Fruit fly (Drosophila melanogaster) whole organism, pupa: ENCODE results near the gene CG4565.

ENCODE experiments used
- CG10348 ChIP-seq: fragments of 200-800 bp; sonication (Bioruptor generic); IDR thresholded peaks from 2 replicates; pipeline ENCODE4 v1.3.6; 2022; ENCODE audit warnings: missing biosample characterization, missing genetic modification characterization
- CG12605 ChIP-seq: fragments of 200-800 bp; sonication (Bioruptor generic); IDR thresholded peaks from 2 replicates; pipeline ENCODE4 v1.3.6; 2022; ENCODE audit warnings: missing biosample characterization, missing genetic modification characterization
- CG13204 ChIP-seq: fragments of 200-800 bp; sonication (Bioruptor generic); optimal IDR thresholded peaks from 2 replicates; lab custom pipeline; 2018; ENCODE audit warnings: missing biosample characterization, mild to moderate bottlenecking, missing genetic modification characterization, moderate library complexity
- CG14655 ChIP-seq: fragments of 200-800 bp; sonication (Bioruptor generic); optimal IDR thresholded peaks from 3 replicates; lab custom pipeline; 2017; ENCODE audit warnings: mild to moderate bottlenecking, missing biosample characterization, missing genetic modification reagents, missing genetic modification characterization
- CG15710 ChIP-seq: fragments of 200-800 bp; sonication (Bioruptor generic); optimal IDR thresholded peaks from 2 replicates; lab custom pipeline; 2018; ENCODE audit warnings: missing biosample characterization, mild to moderate bottlenecking, missing genetic modification characterization, moderate library complexity
- CG17806 ChIP-seq: fragments of 200-800 bp; sonication (Bioruptor generic); optimal IDR thresholded peaks from 2 replicates; lab custom pipeline; 2018; ENCODE audit warnings: missing biosample characterization, mild to moderate bottlenecking, missing genetic modification characterization, moderate library complexity
- CG32121 ChIP-seq: fragments of 200-800 bp; sonication (Bioruptor generic); IDR thresholded peaks from 2 replicates; pipeline ENCODE4 v1.3.6; 2022; ENCODE audit warnings: missing biosample characterization, missing genetic modification characterization
- CG34367 ChIP-seq: fragments of 200-800 bp; sonication (Bioruptor generic); optimal IDR thresholded peaks from 2 replicates; lab custom pipeline; 2018; ENCODE audit warnings: missing biosample characterization, mild to moderate bottlenecking, missing genetic modification characterization
- CG4496 ChIP-seq: fragments of 200-800 bp; sonication (Bioruptor generic); IDR thresholded peaks from 3 replicates; pipeline ENCODE4 v1.3.6; 2022; ENCODE audit warnings: missing biosample characterization, missing genetic modification characterization
- CG8159 ChIP-seq: fragments of 200-800 bp; sonication (Bioruptor generic); optimal IDR thresholded peaks from 3 replicates; lab custom pipeline; 2018; ENCODE audit warnings: missing biosample characterization, mild to moderate bottlenecking, missing genetic modification characterization, moderate library complexity
- CG8301 ChIP-seq: fragments of 200-800 bp; sonication (Bioruptor generic); optimal IDR thresholded peaks from 2 replicates; lab custom pipeline; 2018; ENCODE audit warnings: missing biosample characterization, mild to moderate bottlenecking, missing genetic modification characterization
- CG9948 ChIP-seq: fragments of 200-800 bp; sonication (Bioruptor generic); optimal IDR thresholded peaks from 2 replicates; lab custom pipeline; 2018; ENCODE audit warnings: missing biosample characterization, mild to moderate bottlenecking, missing genetic modification characterization, moderate library complexity
- D1 ChIP-seq: fragments of 200-800 bp; sonication (Bioruptor generic); optimal IDR thresholded peaks from 2 replicates; lab custom pipeline; 2018; ENCODE audit warnings: missing biosample characterization, mild to moderate bottlenecking, missing genetic modification characterization, moderate library complexity
- EcR ChIP-seq: fragments of 200-800 bp; sonication (Bioruptor generic); optimal IDR thresholded peaks from 3 replicates; lab custom pipeline; 2019; ENCODE audit warnings: missing biosample characterization, missing genetic modification characterization, mild to moderate bottlenecking, moderate library complexity, missing genetic modification reagents
- Ets98B ChIP-seq: fragments of 200-800 bp; sonication (Bioruptor generic); IDR thresholded peaks from 2 replicates; pipeline ENCODE4 v1.3.6; 2022; ENCODE audit warnings: missing biosample characterization, missing genetic modification characterization
- Pif1A ChIP-seq: fragments of 200-800 bp; sonication (Bioruptor generic); optimal IDR thresholded peaks from 3 replicates; lab custom pipeline; 2016; ENCODE audit warnings: missing biosample characterization, missing genetic modification characterization
- Pif1B ChIP-seq: fragments of 200-800 bp; sonication (Bioruptor generic); optimal IDR thresholded peaks from 3 replicates; lab custom pipeline; 2016; ENCODE audit warnings: missing biosample characterization, missing genetic modification characterization
- Snoo ChIP-seq: fragments of 200-800 bp; sonication (Bioruptor generic); optimal IDR thresholded peaks from 3 replicates; lab custom pipeline; 2017; ENCODE audit warnings: missing biosample characterization, mild to moderate bottlenecking, missing genetic modification characterization, inconsistent platforms
- fd96Ca ChIP-seq: fragments of 200-800 bp; sonication (Bioruptor generic); IDR thresholded peaks from 3 replicates; pipeline ENCODE4 v1.3.6; 2022; ENCODE audit warnings: missing biosample characterization, missing genetic modification characterization
- gl ChIP-seq: fragments of 200-800 bp; sonication (Bioruptor generic); optimal IDR thresholded peaks from 2 replicates; lab custom pipeline; 2018; ENCODE audit warnings: missing biosample characterization, mild to moderate bottlenecking, missing genetic modification characterization
- rn ChIP-seq: fragments of 200-800 bp; sonication (Bioruptor generic); IDR thresholded peaks from 2 replicates; pipeline ENCODE4 v1.3.6; 2022; ENCODE audit warnings: missing biosample characterization, missing genetic modification characterization

Gene CG4565

DNA sequence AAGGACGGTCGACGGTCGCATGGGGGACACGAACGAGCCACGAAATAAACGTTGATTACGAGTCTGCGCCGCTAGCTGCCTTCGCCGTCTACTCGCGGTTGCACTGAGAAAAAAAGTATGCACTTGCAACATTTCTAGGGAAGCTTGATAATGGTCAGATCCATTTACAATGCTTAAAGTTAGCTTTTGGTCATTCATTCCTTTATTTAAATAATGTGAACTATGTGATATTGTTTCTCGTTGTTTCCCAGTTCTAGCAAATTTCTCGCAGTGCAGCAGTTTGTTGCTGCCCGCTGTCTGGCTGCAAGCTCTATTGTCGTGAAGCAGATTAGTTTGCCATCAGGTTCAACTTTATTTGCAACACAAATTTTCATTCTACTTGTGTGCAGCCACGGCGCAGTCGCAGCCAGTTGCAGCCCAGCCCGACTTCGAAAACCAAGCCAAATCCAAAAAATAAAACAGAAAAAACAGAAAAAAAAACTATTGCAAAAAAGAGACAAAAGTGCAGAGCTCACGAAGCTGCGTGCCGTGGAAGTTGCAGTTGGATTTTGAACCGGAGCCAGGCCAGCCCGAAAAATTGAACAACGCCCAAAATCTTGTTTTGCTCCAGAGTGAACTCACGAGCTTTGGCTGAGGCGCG lies 19.9 kb upstream of the CG4565 start:
- peak; percentile 91 for TF ChIP-seq gl (tag; lab: Kevin White, UChicago)
- peak; percentile 62 for TF ChIP-seq CG34367 (tag; lab: Kevin White, UChicago)
- TF ChIP-seq CG10348 (GFP tag; lab: Robert Waterston, UW) = peak; percentile 38; the same call in 1 of the 2 replicates
- peak; percentile 92 for TF ChIP-seq Pif1A (GFP tag; lab: Kevin White, UChicago)
- TF ChIP-seq CG15710 (tag; lab: Kevin White, UChicago) = peak; percentile 73
- peak; percentile 72 for TF ChIP-seq D1 (tag; lab: Kevin White, UChicago)
- TF ChIP-seq CG17806 = peak; percentile 94
- peak; percentile 77 for TF ChIP-seq CG12605
- TF ChIP-seq Pif1B (GFP tag; lab: Kevin White, UChicago) = peak; percentile 88
- TF ChIP-seq CG13204 (GFP tag; lab: Kevin White, UChicago) = peak; percentile 37
- peak; percentile 96 for TF ChIP-seq CG4496
- TF ChIP-seq rn (GFP tag; lab: Robert Waterston, UW) = peak; percentile 79
- peak; percentile 90 for TF ChIP-seq Ets98B
- peak; percentile 96 for TF ChIP-seq CG14655 (GFP tag; lab: Kevin White, UChicago)
- peak; percentile 93 for TF ChIP-seq CG32121 (GFP tag; lab: Robert Waterston, UW)
- no peak for TF ChIP-seq EcR (GFP tag; lab: Kevin White, UChicago)
- peak; percentile 27 for TF ChIP-seq Snoo (tag; lab: Kevin White, UChicago)
- peak; percentile 89 for TF ChIP-seq CG9948 (tag; lab: Kevin White, UChicago)
- peak; percentile 96 for TF ChIP-seq CG8301 (tag; lab: Kevin White, UChicago)
- peak; percentile 97 for TF ChIP-seq fd96Ca (GFP tag; lab: Robert Waterston, UW)
- TF ChIP-seq CG8159 (tag; lab: Kevin White, UChicago) = peak; percentile 91

DNA sequence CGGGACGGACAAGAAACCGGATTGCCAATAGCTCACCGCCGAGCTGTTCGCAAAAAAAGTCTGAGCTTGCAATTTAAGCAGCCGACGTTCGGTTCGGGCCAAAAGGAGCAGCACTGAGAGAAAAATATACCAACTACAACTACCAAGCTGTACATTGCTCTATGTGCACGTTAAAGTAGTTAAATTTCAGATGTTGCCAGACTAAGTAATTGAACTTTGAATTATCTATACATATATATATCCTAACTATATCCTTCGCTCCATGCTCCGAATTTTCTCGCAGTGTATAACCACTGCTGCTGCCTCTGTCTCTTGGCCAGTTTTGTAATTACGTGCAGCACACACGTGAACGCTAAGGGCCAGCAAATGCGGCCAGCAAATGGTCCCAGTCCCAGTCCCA lies 17.6 kb upstream of the CG4565 start:
- peak; percentile 97 for TF ChIP-seq CG4496
- peak; percentile 68 for TF ChIP-seq D1 (tag; lab: Kevin White, UChicago)
- TF ChIP-seq Pif1B (GFP tag; lab: Kevin White, UChicago) = peak; percentile 96
- TF ChIP-seq CG8159 (tag; lab: Kevin White, UChicago) = peak; percentile 93
- peak; percentile 97 for TF ChIP-seq fd96Ca (GFP tag; lab: Robert Waterston, UW)
- peak; percentile 94 for TF ChIP-seq CG15710 (tag; lab: Kevin White, UChicago)
- peak; percentile 96 for TF ChIP-seq Pif1A (GFP tag; lab: Kevin White, UChicago)
- peak; percentile 96 for TF ChIP-seq CG13204 (GFP tag; lab: Kevin White, UChicago)
- TF ChIP-seq CG32121 (GFP tag; lab: Robert Waterston, UW) = peak; percentile 93
- peak; percentile 96 for TF ChIP-seq CG12605
- peak; percentile 67 for TF ChIP-seq EcR (GFP tag; lab: Kevin White, UChicago)
- peak; percentile 94 for TF ChIP-seq CG17806
- TF ChIP-seq rn (GFP tag; lab: Robert Waterston, UW) = peak; percentile 92
- peak; percentile 95 for TF ChIP-seq CG34367 (tag; lab: Kevin White, UChicago)
- peak; percentile 75 for TF ChIP-seq CG10348 (GFP tag; lab: Robert Waterston, UW)
- TF ChIP-seq Snoo (tag; lab: Kevin White, UChicago) = peak; percentile 96
- peak; percentile 96 for TF ChIP-seq CG14655 (GFP tag; lab: Kevin White, UChicago)
- TF ChIP-seq Ets98B = peak; percentile 96
- TF ChIP-seq CG9948 (tag; lab: Kevin White, UChicago) = peak; percentile 94
- TF ChIP-seq CG8301 (tag; lab: Kevin White, UChicago) = peak; percentile 96
- peak; percentile 92 for TF ChIP-seq gl (tag; lab: Kevin White, UChicago)

DNA sequence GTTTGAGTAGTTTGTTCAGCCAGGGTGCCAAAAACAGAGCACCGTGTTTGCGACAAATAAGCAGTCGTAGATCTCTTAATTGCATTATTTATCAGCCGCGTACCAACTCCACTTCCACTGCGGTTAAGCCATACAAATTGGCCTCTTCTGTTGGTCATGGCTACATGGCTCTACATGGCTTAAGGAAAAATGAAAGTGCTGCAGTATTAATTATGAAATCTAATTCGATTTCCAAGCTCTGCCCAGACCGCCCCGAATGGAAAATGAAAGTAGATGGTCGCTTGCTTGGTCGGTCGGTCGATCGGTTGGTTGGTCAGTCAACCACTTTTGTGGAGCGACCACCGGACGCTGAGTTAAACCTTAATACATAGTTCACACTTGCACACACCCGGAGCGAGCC lies 15.6 kb upstream of the CG4565 start:
- TF ChIP-seq CG12605 = no peak
- TF ChIP-seq D1 (tag; lab: Kevin White, UChicago) = no peak
- no peak for TF ChIP-seq CG14655 (GFP tag; lab: Kevin White, UChicago)
- no peak for TF ChIP-seq gl (tag; lab: Kevin White, UChicago)
- TF ChIP-seq CG34367 (tag; lab: Kevin White, UChicago) = no peak
- TF ChIP-seq CG32121 (GFP tag; lab: Robert Waterston, UW) = no peak
- TF ChIP-seq EcR (GFP tag; lab: Kevin White, UChicago) = no peak
- no peak for TF ChIP-seq fd96Ca (GFP tag; lab: Robert Waterston, UW)
- TF ChIP-seq CG13204 (GFP tag; lab: Kevin White, UChicago) = no peak
- TF ChIP-seq, all 21 proteins: peak for 0

DNA sequence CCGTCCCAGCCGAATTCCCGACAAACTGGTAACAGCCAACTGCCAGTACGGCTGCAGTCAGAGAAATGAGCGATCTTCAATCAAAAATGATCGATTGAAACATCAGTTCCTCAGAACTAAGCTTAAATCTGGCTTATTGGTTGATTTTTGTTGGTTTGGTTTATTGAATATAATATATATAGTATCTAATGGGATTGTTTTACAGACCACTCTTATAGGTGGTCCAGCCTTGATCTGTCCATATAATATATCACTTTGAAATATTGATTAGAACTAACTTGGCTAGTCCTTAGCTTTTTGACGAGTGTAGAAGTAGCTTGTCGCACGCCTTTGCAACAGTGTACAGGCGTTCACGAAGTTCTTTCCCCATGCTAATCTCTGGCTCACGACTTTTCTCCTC lies 10.1 kb upstream of the CG4565 start:
- TF ChIP-seq gl (tag; lab: Kevin White, UChicago) (peak; percentile 11), CG12605 (no peak), CG17806 (peak; percentile 42), CG34367 (tag; lab: Kevin White, UChicago) (peak; percentile 32), CG4496 (no peak), CG13204 (GFP tag; lab: Kevin White, UChicago) (peak; percentile 42), fd96Ca (GFP tag; lab: Robert Waterston, UW) (no peak), CG9948 (tag; lab: Kevin White, UChicago) (peak; percentile 37), CG8159 (tag; lab: Kevin White, UChicago) (peak; percentile 52), D1 (tag; lab: Kevin White, UChicago) (no peak), CG15710 (tag; lab: Kevin White, UChicago) (peak; percentile 44), Ets98B (no peak), CG8301 (tag; lab: Kevin White, UChicago) (peak; percentile 47), CG14655 (GFP tag; lab: Kevin White, UChicago) (peak; percentile 75)

DNA sequence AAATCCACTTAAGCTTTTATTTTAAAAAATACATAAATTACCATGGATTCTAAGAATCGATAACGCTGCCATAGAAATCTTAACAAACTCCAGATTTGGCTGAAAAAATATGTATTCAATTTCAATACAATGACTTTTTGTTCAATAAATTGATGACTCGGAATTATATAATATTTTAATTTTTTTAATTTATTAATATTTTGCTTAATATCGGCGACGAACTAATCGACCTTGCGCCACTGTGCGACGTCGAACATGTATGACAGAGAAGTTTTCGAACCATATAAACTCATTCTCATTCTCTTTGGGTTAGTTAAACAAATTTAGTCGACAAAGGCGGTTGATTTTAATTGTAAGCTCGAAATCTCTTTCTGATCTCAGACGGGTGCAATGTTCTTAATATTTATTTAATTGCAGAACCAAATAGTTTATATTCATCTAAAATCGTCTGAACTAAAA lies 3.0 kb upstream of the CG4565 start, which contains the start of gene CG42394:
CG42394 (plus strand) TSS at position 311 of the 459 bp plus-strand sequence.
- TF ChIP-seq CG12605 = peak; percentile 90
- peak; percentile 96 for TF ChIP-seq CG8301 (tag; lab: Kevin White, UChicago)
- peak; percentile 95 for TF ChIP-seq Snoo (tag; lab: Kevin White, UChicago)
- TF ChIP-seq Ets98B = peak; percentile 94
- TF ChIP-seq CG32121 (GFP tag; lab: Robert Waterston, UW) = peak; percentile 95
- TF ChIP-seq CG4496 = peak; percentile 95
- TF ChIP-seq gl (tag; lab: Kevin White, UChicago) = peak; percentile 80
- peak; percentile 88; the same call in 2 of the 3 replicates for TF ChIP-seq fd96Ca (GFP tag; lab: Robert Waterston, UW)
- peak; percentile 85 for TF ChIP-seq Pif1A (GFP tag; lab: Kevin White, UChicago)
- TF ChIP-seq CG14655 (GFP tag; lab: Kevin White, UChicago) = peak; percentile 99
- TF ChIP-seq CG9948 (tag; lab: Kevin White, UChicago) = peak; percentile 98
- TF ChIP-seq rn (GFP tag; lab: Robert Waterston, UW) = peak; percentile 83
- TF ChIP-seq CG34367 (tag; lab: Kevin White, UChicago) = peak; percentile 91
- peak; percentile 98 for TF ChIP-seq CG17806
- peak; percentile 98 for TF ChIP-seq D1 (tag; lab: Kevin White, UChicago)
- TF ChIP-seq CG13204 (GFP tag; lab: Kevin White, UChicago) = peak; percentile 62
- peak; percentile 91 for TF ChIP-seq CG15710 (tag; lab: Kevin White, UChicago)
- peak; percentile 52 for TF ChIP-seq CG10348 (GFP tag; lab: Robert Waterston, UW)
- peak; percentile 93 for TF ChIP-seq Pif1B (GFP tag; lab: Kevin White, UChicago)
- TF ChIP-seq CG8159 (tag; lab: Kevin White, UChicago) = peak; percentile 97
- TF ChIP-seq EcR (GFP tag; lab: Kevin White, UChicago) = peak; percentile 76
- TF ChIP-seq, all 21 proteins: peak for 21
